Worm (Caenorhabditis elegans) whole organism, L2 larva: ENCODE measurements around the gene ctsa-4.1.

Experiments used
- C34F6.9 ChIP-seq: fragments of 150-350 bp; optimal IDR thresholded peaks from 2 replicates; lab custom pipeline; 2014; ENCODE audit warnings: missing biosample characterization, missing genetic modification characterization
- F13H6.1 ChIP-seq: sonication (generic microtip); optimal IDR thresholded peaks from 2 replicates; lab custom pipeline; 2016; ENCODE audit warnings: missing genetic modification characterization, missing compliant biosample characterization
- R02D3.7 ChIP-seq: fragments of 150-350 bp; optimal IDR thresholded peaks from 2 replicates; lab custom pipeline; 2014; ENCODE audit warnings: missing biosample characterization, missing genetic modification characterization
- Y55F3AM.14 ChIP-seq: fragments of 200-800 bp; sonication (Bioruptor generic); optimal IDR thresholded peaks from 2 replicates; lab custom pipeline; 2018; ENCODE audit warnings: mild to moderate bottlenecking, missing genetic modification characterization, missing compliant biosample characterization
- ZK546.5 ChIP-seq: sonication (generic microtip); optimal IDR thresholded peaks from 2 replicates; lab custom pipeline; 2017; ENCODE audit warnings: missing biosample characterization, missing genetic modification characterization
- alr-1 ChIP-seq: fragments of 150-350 bp; optimal IDR thresholded peaks from 2 replicates; lab custom pipeline; 2014; ENCODE audit warnings: missing biosample characterization, missing genetic modification characterization
- aly-2 ChIP-seq: fragments of 150-350 bp; optimal IDR thresholded peaks from 2 replicates; lab custom pipeline; 2014; ENCODE audit warnings: missing biosample characterization, missing genetic modification characterization
- ama-1 ChIP-seq: fragments of 150-350 bp; optimal IDR thresholded peaks from 2 replicates; lab custom pipeline; 2018; ENCODE audit warnings: inconsistent platforms
- blmp-1 ChIP-seq: sonication (generic microtip); optimal IDR thresholded peaks from 2 replicates; lab custom pipeline; 2017; ENCODE audit warnings: missing genetic modification characterization, mild to moderate bottlenecking, missing compliant biosample characterization, antibody characterized with exemption, moderate library complexity; ENCODE audit not compliant: insufficient read depth
- ceh-16 ChIP-seq: fragments of 150-350 bp; optimal IDR thresholded peaks from 2 replicates; lab custom pipeline; 2014; ENCODE audit warnings: missing biosample characterization, missing genetic modification characterization
- ceh-82 ChIP-seq: fragments of 150-350 bp; optimal IDR thresholded peaks from 2 replicates; lab custom pipeline; 2014; ENCODE audit warnings: missing biosample characterization, missing genetic modification characterization
- crh-2 ChIP-seq: sonication (generic microtip); optimal IDR thresholded peaks from 2 replicates; lab custom pipeline; 2017; ENCODE audit warnings: missing biosample characterization, missing genetic modification characterization
- dmd-4 ChIP-seq: sonication (generic microtip); optimal IDR thresholded peaks from 2 replicates; lab custom pipeline; 2017; ENCODE audit warnings: missing biosample characterization, missing genetic modification characterization
- egl-27 ChIP-seq: sonication (generic microtip); optimal IDR thresholded peaks from 3 replicates; lab custom pipeline; 2017; ENCODE audit warnings: missing biosample characterization, missing genetic modification reagents, missing genetic modification characterization
- elt-1 ChIP-seq: fragments of 150-350 bp; optimal IDR thresholded peaks from 2 replicates; lab custom pipeline; 2014; ENCODE audit warnings: missing biosample characterization, missing genetic modification characterization
- elt-3 ChIP-seq: sonication (generic microtip); optimal IDR thresholded peaks from 2 replicates; lab custom pipeline; 2017; ENCODE audit warnings: missing biosample characterization, missing genetic modification characterization
- fos-1 ChIP-seq: fragments of 150-350 bp; optimal IDR thresholded peaks from 2 replicates; lab custom pipeline; 2014; ENCODE audit warnings: missing biosample characterization, missing genetic modification characterization
- gmeb-1 ChIP-seq: fragments of 150-350 bp; optimal IDR thresholded peaks from 2 replicates; lab custom pipeline; 2014; ENCODE audit warnings: missing biosample characterization, missing genetic modification characterization
- lin-11 ChIP-seq: fragments of 150-350 bp; sonication (generic microtip); optimal IDR thresholded peaks from 2 replicates; lab custom pipeline; 2014; ENCODE audit warnings: missing biosample characterization, missing genetic modification characterization, inconsistent platforms, mixed read lengths
- lin-13 ChIP-seq: fragments of 150-350 bp; optimal IDR thresholded peaks from 2 replicates; lab custom pipeline; 2014; ENCODE audit warnings: missing biosample characterization, missing genetic modification reagents, missing genetic modification characterization
- lin-39 ChIP-seq: fragments of 150-350 bp; optimal IDR thresholded peaks from 2 replicates; lab custom pipeline; 2014; ENCODE audit warnings: missing biosample characterization, missing genetic modification reagents, missing genetic modification characterization
- lsy-2 ChIP-seq, 2 experiments: fragments of 150-350 bp in 1 of 2; sonication (generic microtip) in 1 of 2; optimal IDR thresholded peaks; 2 replicates each; lab custom pipeline; 2014 to 2017; ENCODE audit warnings: missing biosample characterization in 2 of 2, missing genetic modification characterization in 2 of 2
- mab-5 ChIP-seq: fragments of 150-350 bp; optimal IDR thresholded peaks from 2 replicates; lab custom pipeline; 2014; ENCODE audit warnings: missing biosample characterization, missing genetic modification characterization
- mdl-1 ChIP-seq, 2 experiments: fragments of 150-350 bp in 1 of 2; sonication (generic microtip) in 1 of 2; optimal IDR thresholded peaks; 2 replicates each; lab custom pipeline; 2017; ENCODE audit warnings: missing biosample characterization in 2 of 2, missing genetic modification characterization in 2 of 2
- nhr-10 ChIP-seq: sonication (generic microtip); optimal IDR thresholded peaks from 2 replicates; lab custom pipeline; 2017; ENCODE audit warnings: missing biosample characterization, missing genetic modification characterization
- nhr-12 ChIP-seq: fragments of 150-350 bp; optimal IDR thresholded peaks from 2 replicates; lab custom pipeline; 2014; ENCODE audit warnings: missing biosample characterization, missing genetic modification characterization
- nhr-129 ChIP-seq: fragments of 150-350 bp; optimal IDR thresholded peaks from 2 replicates; lab custom pipeline; 2014; ENCODE audit warnings: missing biosample characterization, missing genetic modification characterization
- nhr-21 ChIP-seq: fragments of 150-350 bp; optimal IDR thresholded peaks from 2 replicates; lab custom pipeline; 2014; ENCODE audit warnings: missing biosample characterization, missing genetic modification characterization
- nhr-23 ChIP-seq: fragments of 150-350 bp; optimal IDR thresholded peaks from 2 replicates; lab custom pipeline; 2014; ENCODE audit warnings: missing biosample characterization, missing genetic modification reagents, missing genetic modification characterization
- nhr-237 ChIP-seq: fragments of 150-350 bp; optimal IDR thresholded peaks from 2 replicates; lab custom pipeline; 2014; ENCODE audit warnings: missing biosample characterization, missing genetic modification characterization
- nhr-25 ChIP-seq: fragments of 150-350 bp; sonication (generic microtip); optimal IDR thresholded peaks from 3 replicates; lab custom pipeline; 2014; ENCODE audit warnings: missing biosample characterization, missing genetic modification characterization
- nhr-6 ChIP-seq: fragments of 150-350 bp; optimal IDR thresholded peaks from 2 replicates; lab custom pipeline; 2014; ENCODE audit warnings: missing biosample characterization, missing genetic modification characterization
- nhr-77 ChIP-seq: fragments of 150-350 bp; optimal IDR thresholded peaks from 2 replicates; lab custom pipeline; 2014; ENCODE audit warnings: missing biosample characterization, missing genetic modification characterization
- peb-1 ChIP-seq: fragments of 150-350 bp; optimal IDR thresholded peaks from 2 replicates; lab custom pipeline; 2014; ENCODE audit warnings: missing biosample characterization, missing genetic modification characterization
- sem-4 ChIP-seq: fragments of 150-350 bp; optimal IDR thresholded peaks from 2 replicates; lab custom pipeline; 2014; ENCODE audit warnings: missing biosample characterization, missing genetic modification reagents, missing genetic modification characterization
- sma-3 ChIP-seq: sonication (generic microtip); optimal IDR thresholded peaks from 2 replicates; lab custom pipeline; 2016; ENCODE audit warnings: missing genetic modification reagents, missing genetic modification characterization, missing compliant biosample characterization
- sma-9 ChIP-seq, 2 experiments: fragments of 150-350 bp in 1 of 2; sonication (generic microtip) in 1 of 2; optimal IDR thresholded peaks; 2 replicates each; lab custom pipeline; 2014 to 2016; ENCODE audit warnings: missing genetic modification characterization in 2 of 2, mild to moderate bottlenecking in 1 of 2, missing biosample characterization in 1 of 2, missing compliant biosample characterization in 1 of 2, missing genetic modification reagents in 1 of 2, moderate library complexity in 1 of 2
- snpc-4 ChIP-seq: fragments of 150-350 bp; optimal IDR thresholded peaks from 2 replicates; lab custom pipeline; 2014; ENCODE audit warnings: missing biosample characterization, missing genetic modification characterization
- unc-39 ChIP-seq: fragments of 150-350 bp; optimal IDR thresholded peaks from 2 replicates; lab custom pipeline; 2014; ENCODE audit warnings: missing biosample characterization, missing genetic modification characterization
- unc-55 ChIP-seq: fragments of 150-350 bp; sonication (generic microtip); optimal IDR thresholded peaks from 3 replicates; lab custom pipeline; 2014; ENCODE audit warnings: missing biosample characterization, missing genetic modification reagents, missing genetic modification characterization
- unc-62 ChIP-seq: fragments of 150-350 bp; optimal IDR thresholded peaks from 2 replicates; lab custom pipeline; 2014; ENCODE audit warnings: missing biosample characterization, missing genetic modification reagents, missing genetic modification characterization
- zag-1 ChIP-seq: fragments of 150-350 bp; optimal IDR thresholded peaks from 2 replicates; lab custom pipeline; 2014; ENCODE audit warnings: missing biosample characterization, missing genetic modification characterization
- ztf-1 ChIP-seq: fragments of 200-800 bp; sonication (Bioruptor generic); conservative IDR thresholded peaks from 2 replicates; pipeline ENCODE4 v1.3.6; 2022; ENCODE audit warnings: missing genetic modification characterization, missing compliant biosample characterization
- ztf-4 ChIP-seq: fragments of 150-350 bp; optimal IDR thresholded peaks from 2 replicates; lab custom pipeline; 2014; ENCODE audit warnings: missing biosample characterization, missing genetic modification characterization

ctsa-4.1 gene

ce11 chrII:6347341-6348118 is 19.3 kb upstream of the ctsa-4.1 start, which contains the start of gene lgg-1 (continued):
- TF ChIP-seq peb-1 (tag; lab: Kevin White, UChicago) (no peak), nhr-21 (tag; lab: Kevin White, UChicago) (peak; percentile 50), nhr-129 (peak; percentile 91), unc-62 (GFP tag; lab: Kevin White, UChicago) (peak; percentile 14), egl-27 (tag; lab: Kevin White, UChicago) (peak; percentile 45), C34F6.9 (tag; lab: Kevin White, UChicago) (peak; percentile 81), ceh-82 (peak; percentile 28), gmeb-1 (tag; lab: Kevin White, UChicago) (no peak), F13H6.1 (no peak), alr-1 (no peak), ceh-16 (tag; lab: Kevin White, UChicago) (no peak), snpc-4 (tag; lab: Kevin White, UChicago) (no peak), nhr-25 (peak; percentile 55), elt-1 (tag; lab: Kevin White, UChicago) (no peak), elt-3 (tag; lab: Kevin White, UChicago) (no peak), sma-3 (peak; percentile 35), lin-11 (tag; lab: Kevin White, UChicago) (peak; percentile 60), unc-55 (GFP tag; lab: Kevin White, UChicago) (peak; percentile 68)

- no peak for TF ChIP-seq lin-39 (tag; lab: Kevin White, UChicago)
- TF ChIP-seq nhr-77 (tag; lab: Kevin White, UChicago) = no peak
- peak; percentile 56 to 87 for TF ChIP-seq mdl-1 (tag; optimal IDR thresholded peaks at IDR 0.05; lab: Kevin White, UChicago)
- TF ChIP-seq ceh-82 = peak; percentile 44
- TF ChIP-seq nhr-129 = peak; percentile 95
- peak; percentile 56 for TF ChIP-seq Y55F3AM.14 (GFP tag; lab: Kevin White, UChicago)
- no peak for TF ChIP-seq alr-1
- no peak for TF ChIP-seq nhr-12 (tag; lab: Kevin White, UChicago)
- no peak for TF ChIP-seq unc-39 (tag; lab: Kevin White, UChicago)
- TF ChIP-seq blmp-1 (tag; lab: Kevin White, UChicago) = peak; percentile 90
- peak; percentile 58 for TF ChIP-seq zag-1 (tag; lab: Kevin White, UChicago)
- peak; percentile 95 for TF ChIP-seq sma-3
- no peak for TF ChIP-seq R02D3.7 (tag; lab: Kevin White, UChicago)
- TF ChIP-seq ztf-1 (GFP tag; lab: Robert Waterston, UW) = no peak
- TF ChIP-seq gmeb-1 (tag; lab: Kevin White, UChicago) = peak; percentile 83
- TF ChIP-seq lsy-2 (tag; optimal IDR thresholded peaks at IDR 0.05; lab: Kevin White, UChicago) = peak; percentile 72 to 92
- TF ChIP-seq crh-2 (tag; lab: Kevin White, UChicago) = peak; percentile 96
- peak; percentile 90 for TF ChIP-seq mab-5 (tag; lab: Kevin White, UChicago)
- peak; percentile 96 for TF ChIP-seq sma-9 (GFP tag; optimal IDR thresholded peaks at IDR 0.05; lab: Kevin White, UChicago)
- TF ChIP-seq sma-9 (tag; optimal IDR thresholded peaks at IDR 0.05; lab: Kevin White, UChicago) = no peak
- TF ChIP-seq lin-13 (GFP tag; lab: Kevin White, UChicago) = peak; percentile 83
- TF ChIP-seq ama-1 (lab: Kevin White, UChicago) = peak; percentile 99
- no peak for TF ChIP-seq aly-2
- peak; percentile 92 for TF ChIP-seq nhr-21 (tag; lab: Kevin White, UChicago)
- TF ChIP-seq unc-55 (GFP tag; lab: Kevin White, UChicago) = peak; percentile 89
- TF ChIP-seq ztf-4 = peak; percentile 89
- peak; percentile 66 for TF ChIP-seq elt-1 (tag; lab: Kevin White, UChicago)
- peak; percentile 95 for TF ChIP-seq F13H6.1
- peak; percentile 87 for TF ChIP-seq sem-4 (tag; lab: Kevin White, UChicago)
- TF ChIP-seq egl-27 (tag; lab: Kevin White, UChicago) = peak; percentile 84
- TF ChIP-seq nhr-237 (tag; lab: Kevin White, UChicago) = peak; percentile 61
- peak; percentile 84 for TF ChIP-seq ceh-16 (tag; lab: Kevin White, UChicago)
- no peak for TF ChIP-seq elt-3 (tag; lab: Kevin White, UChicago)
- TF ChIP-seq ZK546.5 (tag; lab: Kevin White, UChicago) = no peak
- TF ChIP-seq unc-62 (GFP tag; lab: Kevin White, UChicago) = peak; percentile 64
- peak; percentile 92 for TF ChIP-seq fos-1 (tag; lab: Kevin White, UChicago)
- no peak for TF ChIP-seq nhr-23
- TF ChIP-seq nhr-10 (tag; lab: Kevin White, UChicago) = peak; percentile 56
- TF ChIP-seq snpc-4 (tag; lab: Kevin White, UChicago) = peak; percentile 47
- TF ChIP-seq nhr-25 = peak; percentile 96
- TF ChIP-seq nhr-6 (tag; lab: Kevin White, UChicago) = peak; percentile 65
- TF ChIP-seq lin-11 (tag; lab: Kevin White, UChicago) = peak; percentile 82
- TF ChIP-seq C34F6.9 (tag; lab: Kevin White, UChicago) = peak; percentile 98
- no peak for TF ChIP-seq dmd-4 (tag; lab: Kevin White, UChicago)
These were observed 18.4 kb upstream of the ctsa-4.1 start for ce11 chrII:6348360-6348759.
